Fruit fly (Drosophila melanogaster) Kc167 (cell line): Measurements from ENCODE around the gene CG5727.

ENCODE experiments used
- Sin3A ChIP-seq: fragments of >200 bp; optimal IDR thresholded peaks from 2 replicates; lab custom pipeline; 2018; ENCODE audit warnings: missing external identifiers
- h ChIP-seq: fragments of >200 bp; optimal IDR thresholded peaks from 3 replicates; lab custom pipeline; 2018; ENCODE audit warnings: missing external identifiers

dm6 chr2L:10200847-10201246 lies 9.6 kb downstream of the CG5727 start, which contains the start of the genes Ripalpha and RpL7:
- TF ChIP-seq h (lab: Kevin White, UChicago) (no peak), Sin3A (no peak)
